Fruit fly (Drosophila melanogaster) whole organism, embryonic: ENCODE data around the gene Nelf-E.

Experiments used
- ATbp ChIP-seq: fragments of 200-800 bp; sonication (Bioruptor generic); optimal IDR thresholded peaks from 2 replicates; lab custom pipeline; 2017; ENCODE audit warnings: missing biosample characterization, mild to moderate bottlenecking, missing genetic modification characterization, missing genetic modification reagents
- Antp ChIP-seq: fragments of 200-800 bp; sonication (Bioruptor generic); optimal IDR thresholded peaks from 3 replicates; lab custom pipeline; 2016; ENCODE audit warnings: missing biosample characterization, missing genetic modification characterization
- Asciz ChIP-seq: fragments of 200-800 bp; sonication (Bioruptor generic); optimal IDR thresholded peaks from 2 replicates; lab custom pipeline; 2017; ENCODE audit warnings: missing biosample characterization, mild to moderate bottlenecking, missing genetic modification characterization, missing genetic modification reagents
- Atf6 ChIP-seq: fragments of 200-800 bp; sonication (Bioruptor generic); IDR thresholded peaks from 2 replicates; pipeline ENCODE4 v1.3.6; 2022; ENCODE audit warnings: missing biosample characterization, missing genetic modification characterization
- CG10543 ChIP-seq: fragments of 200-800 bp; sonication (Bioruptor generic); optimal IDR thresholded peaks from 3 replicates; lab custom pipeline; 2017; ENCODE audit warnings: missing biosample characterization, mild to moderate bottlenecking, missing genetic modification characterization, moderate library complexity
- CG11456 ChIP-seq: fragments of 200-800 bp; sonication (Bioruptor generic); IDR thresholded peaks from 3 replicates; pipeline ENCODE4 v1.3.6; 2022; ENCODE audit warnings: missing biosample characterization, missing genetic modification characterization
- CG11695 ChIP-seq: fragments of 200-800 bp; sonication (Bioruptor generic); IDR thresholded peaks from 3 replicates; pipeline ENCODE4 v1.3.6; 2022; ENCODE audit warnings: missing biosample characterization, missing genetic modification characterization
- CG12104 ChIP-seq: fragments of 200-800 bp; sonication (Bioruptor generic); optimal IDR thresholded peaks from 3 replicates; lab custom pipeline; 2016; ENCODE audit warnings: missing biosample characterization, missing genetic modification characterization
- CG12219 ChIP-seq: fragments of 200-800 bp; sonication (Bioruptor generic); optimal IDR thresholded peaks from 3 replicates; lab custom pipeline; 2018; ENCODE audit warnings: missing biosample characterization, mild to moderate bottlenecking, missing genetic modification characterization
- CG12659 ChIP-seq: fragments of 200-800 bp; sonication (Bioruptor generic); optimal IDR thresholded peaks from 3 replicates; lab custom pipeline; 2017; ENCODE audit warnings: mild to moderate bottlenecking, missing biosample characterization, missing genetic modification reagents, missing genetic modification characterization
- CG12769 ChIP-seq: fragments of 200-800 bp; sonication (Bioruptor generic); optimal IDR thresholded peaks from 2 replicates; lab custom pipeline; 2019; ENCODE audit warnings: missing biosample characterization, mild to moderate bottlenecking, missing genetic modification characterization, moderate library complexity
- CG12942 ChIP-seq: fragments of 200-800 bp; sonication (Bioruptor generic); optimal IDR thresholded peaks from 3 replicates; lab custom pipeline; 2016; ENCODE audit warnings: missing biosample characterization, missing genetic modification characterization
- CG13296 ChIP-seq: fragments of 200-800 bp; sonication (Bioruptor generic); optimal IDR thresholded peaks from 3 replicates; lab custom pipeline; 2018; ENCODE audit warnings: missing biosample characterization, mild to moderate bottlenecking, missing genetic modification characterization
- CG13775 ChIP-seq: fragments of 200-800 bp; sonication (Bioruptor generic); optimal IDR thresholded peaks from 3 replicates; lab custom pipeline; 2017; ENCODE audit warnings: missing biosample characterization, mild to moderate bottlenecking, missing genetic modification characterization
- CG15011 ChIP-seq: fragments of 200-800 bp; sonication (Bioruptor generic); optimal IDR thresholded peaks from 3 replicates; lab custom pipeline; 2018; ENCODE audit warnings: missing biosample characterization, mild to moderate bottlenecking, missing genetic modification characterization
- CG15601 ChIP-seq: fragments of 200-800 bp; sonication (Bioruptor generic); optimal IDR thresholded peaks from 3 replicates; lab custom pipeline; 2019; ENCODE audit warnings: missing biosample characterization, mild to moderate bottlenecking, missing genetic modification characterization, moderate library complexity
- CG16815 ChIP-seq: fragments of 200-800 bp; sonication (Bioruptor generic); optimal IDR thresholded peaks from 3 replicates; lab custom pipeline; 2017; ENCODE audit warnings: missing biosample characterization, mild to moderate bottlenecking, missing genetic modification characterization
- CG1792 ChIP-seq: fragments of 200-800 bp; sonication (Bioruptor generic); optimal IDR thresholded peaks from 2 replicates; lab custom pipeline; 2016; ENCODE audit warnings: missing biosample characterization, missing genetic modification characterization
- CG18011 ChIP-seq: fragments of 200-800 bp; sonication (Bioruptor generic); optimal IDR thresholded peaks from 2 replicates; lab custom pipeline; 2017; ENCODE audit warnings: missing biosample characterization, missing genetic modification characterization, mild to moderate bottlenecking, moderate library complexity, missing genotype
- CG2712 ChIP-seq: fragments of 200-800 bp; optimal IDR thresholded peaks from 3 replicates; lab custom pipeline; 2019; ENCODE audit warnings: missing biosample characterization, mild to moderate bottlenecking, missing genetic modification characterization, moderate library complexity
- CG32532 ChIP-seq: fragments of 200-800 bp; sonication (Bioruptor generic); IDR thresholded peaks from 2 replicates; pipeline ENCODE4 v1.3.6; 2022; ENCODE audit warnings: missing biosample characterization, missing genetic modification characterization
- CG3281 ChIP-seq: fragments of 200-800 bp; sonication (Bioruptor generic); optimal IDR thresholded peaks from 3 replicates; lab custom pipeline; 2017; ENCODE audit warnings: missing biosample characterization, mild to moderate bottlenecking, missing genetic modification characterization
- CG33213 ChIP-seq: fragments of 200-800 bp; sonication (Bioruptor generic); optimal IDR thresholded peaks from 3 replicates; lab custom pipeline; 2016; ENCODE audit warnings: missing biosample characterization, missing genetic modification characterization
- CG3407 ChIP-seq: fragments of 200-800 bp; sonication (Bioruptor generic); optimal IDR thresholded peaks from 2 replicates; lab custom pipeline; 2018; ENCODE audit warnings: missing biosample characterization, mild to moderate bottlenecking, missing genetic modification characterization
- CG34376 ChIP-seq: fragments of 200-800 bp; sonication (Bioruptor generic); optimal IDR thresholded peaks from 2 replicates; lab custom pipeline; 2018; ENCODE audit warnings: missing biosample characterization, mild to moderate bottlenecking, missing genetic modification characterization
- CG5245 ChIP-seq: fragments of 200-800 bp; sonication (Bioruptor generic); optimal IDR thresholded peaks from 3 replicates; lab custom pipeline; 2016; ENCODE audit warnings: missing biosample characterization, missing genetic modification characterization
- CG7839 ChIP-seq: fragments of 200-800 bp; sonication (Bioruptor generic); optimal IDR thresholded peaks from 3 replicates; lab custom pipeline; 2018; ENCODE audit warnings: missing biosample characterization, mild to moderate bottlenecking, missing genetic modification characterization, moderate library complexity
- CG8281 ChIP-seq: fragments of 200-800 bp; sonication (Bioruptor generic); optimal IDR thresholded peaks from 2 replicates; lab custom pipeline; 2018; ENCODE audit warnings: missing biosample characterization, mild to moderate bottlenecking, missing genetic modification characterization, moderate library complexity
- CkIIα-i1 ChIP-seq: fragments of 200-800 bp; sonication (Bioruptor generic); IDR thresholded peaks from 2 replicates; pipeline ENCODE4 v1.3.6; 2022; ENCODE audit warnings: missing biosample characterization, missing genetic modification characterization
- D ChIP-seq, 2 experiments: fragments of 200-800 bp in 1 of 2; fragments of >200 bp in 1 of 2; sonication (Bioruptor generic) in 1 of 2; optimal IDR thresholded peaks; 2 replicates in 1 of 2; 3 replicates in 1 of 2; lab custom pipeline; 2017; ENCODE audit warnings: mild to moderate bottlenecking in 1 of 2, missing biosample characterization in 1 of 2, missing genetic modification characterization in 1 of 2, missing genetic modification reagents in 1 of 2
- Fer2 ChIP-seq: fragments of 200-800 bp; sonication (Bioruptor generic); optimal IDR thresholded peaks from 2 replicates; lab custom pipeline; 2018; ENCODE audit warnings: missing biosample characterization, mild to moderate bottlenecking, missing genetic modification characterization, moderate library complexity
- Hand ChIP-seq: fragments of 200-800 bp; sonication (Bioruptor generic); optimal IDR thresholded peaks from 2 replicates; lab custom pipeline; 2017; ENCODE audit warnings: mild to moderate bottlenecking, missing biosample characterization, missing genetic modification reagents, missing genetic modification characterization
- Hey ChIP-seq: fragments of 200-800 bp; sonication (Bioruptor generic); optimal IDR thresholded peaks from 3 replicates; lab custom pipeline; 2018; ENCODE audit warnings: missing biosample characterization, mild to moderate bottlenecking, missing genetic modification characterization
- Hr3 ChIP-seq: fragments of 200-800 bp; sonication (Bioruptor generic); optimal IDR thresholded peaks from 3 replicates; lab custom pipeline; 2016; ENCODE audit warnings: missing biosample characterization, missing genetic modification characterization
- Hr51 ChIP-seq, 2 experiments: fragments of 200-800 bp; sonication (Bioruptor generic); optimal IDR thresholded peaks; 2 replicates in 1 of 2; 3 replicates in 1 of 2; lab custom pipeline; 2016 to 2018; ENCODE audit warnings: missing biosample characterization in 2 of 2, missing genetic modification characterization in 2 of 2, mild to moderate bottlenecking in 1 of 2, moderate library complexity in 1 of 2
- Med ChIP-seq: fragments of 200-800 bp; sonication (Bioruptor generic); peaks from one replicate; lab custom pipeline; 2016; ENCODE audit warnings: missing biosample characterization, missing genetic modification characterization, mild to moderate bottlenecking, inconsistent platforms, moderate library complexity
- Side ChIP-seq: fragments of 200-800 bp; sonication (Bioruptor generic); optimal IDR thresholded peaks from 2 replicates; lab custom pipeline; 2016; ENCODE audit warnings: missing biosample characterization, missing genetic modification characterization
- Xbp1 ChIP-seq: fragments of 200-800 bp; sonication (Bioruptor generic); optimal IDR thresholded peaks from 3 replicates; lab custom pipeline; 2016; ENCODE audit warnings: missing biosample characterization, mild to moderate bottlenecking, missing genetic modification characterization
- al ChIP-seq: fragments of 200-800 bp; sonication (Bioruptor generic); IDR thresholded peaks from 2 replicates; pipeline ENCODE4 v1.3.6; 2022; ENCODE audit warnings: missing biosample characterization, missing genetic modification characterization
- bab2 ChIP-seq: fragments of 200-800 bp; sonication (Bioruptor generic); optimal IDR thresholded peaks from 2 replicates; lab custom pipeline; 2016; ENCODE audit warnings: missing biosample characterization, missing genetic modification characterization
- caup ChIP-seq: fragments of 200-800 bp; sonication (Bioruptor generic); optimal IDR thresholded peaks from 3 replicates; lab custom pipeline; 2017; ENCODE audit warnings: missing biosample characterization, mild to moderate bottlenecking, missing genetic modification characterization, moderate library complexity; ENCODE audit not compliant: severe bottlenecking
- da ChIP-seq: fragments of 200-800 bp; sonication (Bioruptor generic); optimal IDR thresholded peaks from 2 replicates; lab custom pipeline; 2016; ENCODE audit warnings: missing biosample characterization, missing genetic modification characterization
- jing ChIP-seq: fragments of 200-800 bp; sonication (Bioruptor generic); optimal IDR thresholded peaks from 2 replicates; lab custom pipeline; 2018; ENCODE audit warnings: missing biosample characterization, mild to moderate bottlenecking, missing genetic modification characterization
- kah ChIP-seq: fragments of 200-800 bp; sonication (Bioruptor generic); optimal IDR thresholded peaks from 2 replicates; lab custom pipeline; 2018; ENCODE audit warnings: missing biosample characterization, mild to moderate bottlenecking, missing genetic modification characterization
- pho ChIP-seq: fragments of 200-800 bp; sonication (Bioruptor generic); optimal IDR thresholded peaks from 2 replicates; lab custom pipeline; 2016; ENCODE audit warnings: missing biosample characterization, missing genetic modification characterization
- run ChIP-seq: fragments of 200-800 bp; sonication (Bioruptor generic); optimal IDR thresholded peaks from 3 replicates; lab custom pipeline; 2018; ENCODE audit warnings: missing biosample characterization, mild to moderate bottlenecking, missing genetic modification characterization
- schlank ChIP-seq: fragments of 200-800 bp; sonication (Bioruptor generic); optimal IDR thresholded peaks from 2 replicates; lab custom pipeline; 2018; ENCODE audit warnings: missing biosample characterization, mild to moderate bottlenecking, missing genetic modification characterization
- seq ChIP-seq: fragments of 200-800 bp; sonication (Bioruptor generic); IDR thresholded peaks from 2 replicates; pipeline ENCODE4 v1.3.6; 2022; ENCODE audit warnings: missing biosample characterization, missing genetic modification characterization
- tgo ChIP-seq: fragments of 200-800 bp; sonication (Bioruptor generic); IDR thresholded peaks from 3 replicates; pipeline ENCODE4 v1.3.6; 2022; ENCODE audit warnings: missing biosample characterization, missing genetic modification characterization
- tx ChIP-seq: fragments of 200-800 bp; sonication (Bioruptor generic); optimal IDR thresholded peaks from 2 replicates; lab custom pipeline; 2016; ENCODE audit warnings: missing biosample characterization, missing genetic modification characterization

Nelf-E gene

DNA sequence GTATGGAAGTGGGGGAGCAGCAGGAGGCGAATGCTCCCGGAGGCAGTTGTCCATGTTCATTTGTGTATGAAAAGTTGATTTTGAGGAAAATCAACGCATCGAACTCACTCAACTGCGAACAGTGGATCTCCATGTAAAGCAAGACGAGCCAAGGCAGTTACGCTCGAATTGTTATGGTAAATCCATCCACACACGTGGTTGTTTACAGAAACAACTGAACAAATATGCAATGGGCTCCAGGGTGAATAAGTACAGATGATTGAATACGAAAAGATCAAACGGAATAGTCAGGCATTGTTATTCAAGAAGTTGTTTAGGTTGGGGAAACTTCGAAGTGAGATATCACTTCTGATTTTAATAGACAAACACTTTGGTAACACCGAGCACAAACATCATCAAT lies 16.6 kb downstream of the Nelf-E start:
- TF ChIP-seq CG10543, result peak; percentile 15
- TF ChIP-seq CG34376 (GFP tag; lab: Kevin White, UChicago), result no peak
- peak; percentile 8 for TF ChIP-seq CG12104 (GFP tag; lab: Kevin White, UChicago)
- no peak for TF ChIP-seq Xbp1
- TF ChIP-seq CG3407 (GFP tag; lab: Kevin White, UChicago), result peak; percentile 15
- TF ChIP-seq CG2712 (tag; lab: Kevin White, UChicago), result no peak
- peak; percentile 79 for TF ChIP-seq Atf6
- peak; percentile 16 for TF ChIP-seq Antp (GFP tag; lab: Kevin White, UChicago)
- TF ChIP-seq da, result no peak
- TF ChIP-seq CG5245 (GFP tag; lab: Kevin White, UChicago), result no peak
- peak; percentile 31 for TF ChIP-seq CG12219 (GFP tag; lab: Kevin White, UChicago)
- TF ChIP-seq Fer2 (tag; lab: Kevin White, UChicago), result peak; percentile 3
- peak; percentile 70 for TF ChIP-seq Asciz (GFP tag; lab: Kevin White, UChicago)
- peak; percentile 32 for TF ChIP-seq CG15601 (tag; lab: Kevin White, UChicago)
- TF ChIP-seq caup (GFP tag; lab: Kevin White, UChicago), result peak; percentile 69
- no peak for TF ChIP-seq CG18011
- TF ChIP-seq CG11456 (GFP tag; lab: Robert Waterston, UW), result 0 out of 3 replicates have a peak, but pooled peaks have one; percentile 41
- peak; percentile 58 for TF ChIP-seq CG1792 (GFP tag; lab: Kevin White, UChicago)
- TF ChIP-seq CG7839, result no peak
- TF ChIP-seq CG8281, result no peak
- TF ChIP-seq al, result no peak
- TF ChIP-seq CG12942 (GFP tag; lab: Kevin White, UChicago), result no peak
- TF ChIP-seq pho (GFP tag; lab: Kevin White, UChicago), result peak; percentile 12
- TF ChIP-seq CG33213 (GFP tag; lab: Kevin White, UChicago), result no peak
- TF ChIP-seq CG13775 (GFP tag; lab: Kevin White, UChicago), result no peak
- TF ChIP-seq jing (GFP tag; lab: Kevin White, UChicago), result no peak
- no peak for TF ChIP-seq Hr3 (GFP tag; lab: Kevin White, UChicago)
- TF ChIP-seq Hr51 (GFP tag; optimal IDR thresholded peaks at IDR 0.05; lab: Kevin White, UChicago), result no peak
- peak; percentile 28 for TF ChIP-seq bab2 (GFP tag; lab: Kevin White, UChicago)
- TF ChIP-seq CkIIα-i1 (GFP tag; lab: Robert Waterston, UW), result peak; percentile 22; the same call in 1 of the 2 replicates
- TF ChIP-seq Side (GFP tag; lab: Kevin White, UChicago), result peak; percentile 44
- TF ChIP-seq D (optimal IDR thresholded peaks at IDR 0.05; lab: Kevin White, UChicago), result no peak
- peak; percentile 27 for TF ChIP-seq D (GFP tag; optimal IDR thresholded peaks at IDR 0.05; lab: Kevin White, UChicago)
- TF ChIP-seq tx (GFP tag; lab: Kevin White, UChicago), result no peak
- no peak for TF ChIP-seq run
- TF ChIP-seq CG32532 (GFP tag; lab: Robert Waterston, UW), result no peak
- TF ChIP-seq CG12659 (GFP tag; lab: Kevin White, UChicago), result peak; percentile 2
- 0 out of 3 replicates have a peak, but pooled peaks have one; percentile 25 for TF ChIP-seq CG11695
- TF ChIP-seq CG15011 (GFP tag; lab: Kevin White, UChicago), result peak; percentile 21
- peak; percentile 73 for TF ChIP-seq ATbp (GFP tag; lab: Kevin White, UChicago)
- TF ChIP-seq CG12769 (tag; lab: Kevin White, UChicago), result peak; percentile 56
- no peak for TF ChIP-seq CG16815 (GFP tag; lab: Kevin White, UChicago)
- peak; percentile 53 for TF ChIP-seq CG13296 (GFP tag; lab: Kevin White, UChicago)
- peak; percentile 28; the same call in 1 of the 3 replicates for TF ChIP-seq tgo (GFP tag; lab: Robert Waterston, UW)
- peak; percentile 13 for TF ChIP-seq kah (GFP tag; lab: Kevin White, UChicago)
- peak; percentile 80 for TF ChIP-seq Med
- TF ChIP-seq seq (GFP tag; lab: Robert Waterston, UW), result peak; percentile 67
- peak; percentile 21 for TF ChIP-seq Hand
- no peak for TF ChIP-seq Hey (tag; lab: Kevin White, UChicago)
- peak; percentile 59 for TF ChIP-seq CG3281 (GFP tag; lab: Kevin White, UChicago)
- peak; percentile 57 for TF ChIP-seq schlank
